Worm (Caenorhabditis elegans) whole organism, midembryonic: ENCODE measurements around the gene Y48A6B.8.

Experiments used
- T22C8.4 ChIP-seq: fragments of 200-800 bp; sonication (Bioruptor generic); IDR thresholded peaks from 2 replicates; pipeline ENCODE4 v1.3.6; 2022; ENCODE audit warnings: missing genetic modification characterization, missing compliant biosample characterization
- cog-1 ChIP-seq: sonication (generic microtip); optimal IDR thresholded peaks from 2 replicates; lab custom pipeline; 2016; ENCODE audit warnings: missing genetic modification characterization, missing compliant biosample characterization
- flt-1 ChIP-seq: fragments of 200-800 bp; sonication (Bioruptor generic); IDR thresholded peaks from 2 replicates; pipeline ENCODE4 v1.3.6; 2022; ENCODE audit warnings: missing genetic modification characterization, missing compliant biosample characterization
- klf-2 ChIP-seq: fragments of 200-800 bp; sonication (Bioruptor generic); conservative IDR thresholded peaks from 2 replicates; pipeline ENCODE4 v1.3.6; 2022; ENCODE audit warnings: missing genetic modification reagents, missing genetic modification characterization, missing compliant biosample characterization
- med-1 ChIP-seq: sonication (generic microtip); optimal IDR thresholded peaks from 2 replicates; lab custom pipeline; 2017; ENCODE audit warnings: missing genetic modification characterization, mild to moderate bottlenecking, missing compliant biosample characterization, antibody characterized with exemption, missing genetic modification reagents; ENCODE audit not compliant: insufficient read depth
- ref-1 ChIP-seq: fragments of 200-800 bp; sonication (Bioruptor generic); conservative IDR thresholded peaks from 2 replicates; pipeline ENCODE4 v1.3.6; 2022; ENCODE audit warnings: missing genetic modification reagents, missing genetic modification characterization, missing compliant biosample characterization
- tab-1 ChIP-seq: fragments of 200-800 bp; sonication (Bioruptor generic); IDR thresholded peaks from 2 replicates; pipeline ENCODE4 v1.3.6; 2022; ENCODE audit warnings: missing genetic modification characterization, missing compliant biosample characterization
- ztf-23 ChIP-seq: fragments of 200-800 bp; sonication (Bioruptor generic); IDR thresholded peaks from 2 replicates; pipeline ENCODE4 v1.3.6; 2022; ENCODE audit warnings: missing genetic modification reagents, missing genetic modification characterization, missing compliant biosample characterization
- ztf-29 ChIP-seq: fragments of 200-800 bp; sonication (Bioruptor generic); IDR thresholded peaks from 2 replicates; pipeline ENCODE4 v1.3.6; 2022; ENCODE audit warnings: missing genetic modification reagents, missing genetic modification characterization, missing compliant biosample characterization

The Y48A6B.8 gene

DNA sequence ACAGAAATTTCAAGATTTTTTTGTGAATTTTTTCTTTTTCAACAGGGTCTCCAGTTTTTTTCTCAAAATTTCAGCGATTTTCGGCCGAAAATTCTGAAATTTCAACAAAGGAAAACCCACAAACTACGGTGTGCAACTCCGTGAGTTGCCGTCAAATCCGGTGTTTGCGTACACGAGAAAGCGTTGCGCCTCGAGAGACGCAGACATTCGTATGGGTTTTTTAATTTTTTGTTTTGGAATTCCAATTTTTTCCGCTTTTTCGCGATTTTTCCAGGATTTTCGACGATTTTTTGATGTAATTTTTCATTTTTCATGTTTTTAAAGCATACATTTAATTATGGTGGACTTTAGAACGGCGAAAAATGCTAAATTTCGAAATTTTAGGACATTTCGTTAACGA lies 6.9 kb upstream of the Y48A6B.8 start:
- peak; percentile 72 for TF ChIP-seq flt-1 (GFP tag; lab: Robert Waterston, UW)
- no peak for TF ChIP-seq klf-2 (GFP tag; lab: Robert Waterston, UW)
- peak; percentile 58; the same call in 1 of the 2 replicates for TF ChIP-seq ztf-23

ce11 chrIII:11032872-11033271 lies 3.6 kb upstream of the Y48A6B.8 start, which contains the start of gene Y48A6B.9:
Gene Y48A6B.9 (plus strand): TSS chrIII:11033172.
- no peak for TF ChIP-seq klf-2 (GFP tag; lab: Robert Waterston, UW)
- no peak for TF ChIP-seq ztf-29 (GFP tag; lab: Robert Waterston, UW)
- TF ChIP-seq flt-1 (GFP tag; lab: Robert Waterston, UW) = no peak
- TF ChIP-seq med-1 (GFP tag; lab: Kevin White, UChicago) = no peak
- TF ChIP-seq ztf-23 = no peak
- no peak for TF ChIP-seq tab-1 (GFP tag; lab: Robert Waterston, UW)
- no peak for TF ChIP-seq T22C8.4
- no peak for TF ChIP-seq cog-1 (tag; lab: Kevin White, UChicago)
- no peak for TF ChIP-seq ref-1 (GFP tag; lab: Robert Waterston, UW)

DNA sequence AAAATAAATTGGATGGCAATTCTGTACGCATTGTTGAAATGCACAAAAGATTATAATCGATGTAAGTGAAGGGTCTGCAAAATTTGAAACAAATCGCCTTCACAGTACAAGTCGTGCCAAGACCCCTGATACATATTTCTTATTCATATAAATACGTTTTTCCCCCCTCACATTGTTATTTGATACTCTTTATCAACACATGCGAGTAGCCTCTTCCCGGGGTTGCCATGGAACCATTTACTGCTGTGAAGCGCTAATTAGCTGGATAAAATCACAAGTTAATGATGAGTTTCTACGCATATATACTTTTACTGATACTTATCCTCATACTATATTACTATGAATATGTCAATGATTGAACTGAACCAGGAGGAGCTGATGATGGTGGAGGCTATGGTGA lies 2.1 kb upstream of the Y48A6B.8 start, which contains the start of gene Y48A6B.14:
Gene Y48A6B.14, plus strand, starts transcription at position 301 of the 400 bp plus-strand sequence.
- TF ChIP-seq T22C8.4 = no peak
- TF ChIP-seq ref-1 (GFP tag; lab: Robert Waterston, UW) = no peak
- no peak for TF ChIP-seq med-1 (GFP tag; lab: Kevin White, UChicago)
- TF ChIP-seq tab-1 (GFP tag; lab: Robert Waterston, UW) = no peak
- no peak for TF ChIP-seq klf-2 (GFP tag; lab: Robert Waterston, UW)
- TF ChIP-seq ztf-23 = no peak
- no peak for TF ChIP-seq ztf-29 (GFP tag; lab: Robert Waterston, UW)
- TF ChIP-seq flt-1 (GFP tag; lab: Robert Waterston, UW) = no peak
- TF ChIP-seq cog-1 (tag; lab: Kevin White, UChicago) = no peak

DNA sequence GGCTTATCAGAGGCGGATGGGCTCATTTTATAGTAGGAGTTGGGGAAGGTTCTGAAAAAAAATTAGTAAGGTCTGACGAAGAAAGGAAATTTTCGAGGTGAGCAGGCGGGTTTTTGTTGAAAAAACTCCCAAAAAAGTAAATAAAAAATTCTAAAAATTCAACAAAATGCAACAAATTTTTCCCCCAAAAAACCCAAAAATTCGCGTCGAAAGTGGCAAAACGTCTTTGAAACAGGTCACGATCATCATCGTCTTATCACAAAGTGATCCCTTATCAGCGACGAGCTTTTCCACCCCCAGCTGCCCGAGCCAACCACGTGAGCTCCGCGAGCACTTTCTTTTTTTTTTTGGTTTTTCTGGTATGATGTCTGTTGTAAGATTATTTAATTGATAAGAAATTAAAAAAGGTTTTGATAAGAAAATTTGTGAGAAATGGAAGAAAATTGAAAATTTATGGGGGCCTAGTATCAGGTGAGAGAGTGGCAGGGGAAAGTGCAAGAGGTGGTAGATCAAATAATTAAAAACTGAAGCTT lies 2.7 kb downstream of the Y48A6B.8 start, which contains the start of gene Y48A6B.7:
Gene Y48A6B.7, minus strand, starts transcription at position 51 of the 533 bp plus-strand sequence.
- TF ChIP-seq klf-2 (GFP tag; lab: Robert Waterston, UW) (no peak), ztf-29 (GFP tag; lab: Robert Waterston, UW) (no peak), flt-1 (GFP tag; lab: Robert Waterston, UW) (no peak), ref-1 (GFP tag; lab: Robert Waterston, UW) (no peak), med-1 (GFP tag; lab: Kevin White, UChicago) (no peak), ztf-23 (no peak), cog-1 (tag; lab: Kevin White, UChicago) (no peak), tab-1 (GFP tag; lab: Robert Waterston, UW) (no peak)

ce11 chrIII:11025138-11025537 lies 4.1 kb downstream of the Y48A6B.8 start:
- TF ChIP-seq ztf-29 (GFP tag; lab: Robert Waterston, UW) (no peak), klf-2 (GFP tag; lab: Robert Waterston, UW) (no peak), ztf-23 (no peak), tab-1 (GFP tag; lab: Robert Waterston, UW) (no peak), T22C8.4 (no peak)

DNA sequence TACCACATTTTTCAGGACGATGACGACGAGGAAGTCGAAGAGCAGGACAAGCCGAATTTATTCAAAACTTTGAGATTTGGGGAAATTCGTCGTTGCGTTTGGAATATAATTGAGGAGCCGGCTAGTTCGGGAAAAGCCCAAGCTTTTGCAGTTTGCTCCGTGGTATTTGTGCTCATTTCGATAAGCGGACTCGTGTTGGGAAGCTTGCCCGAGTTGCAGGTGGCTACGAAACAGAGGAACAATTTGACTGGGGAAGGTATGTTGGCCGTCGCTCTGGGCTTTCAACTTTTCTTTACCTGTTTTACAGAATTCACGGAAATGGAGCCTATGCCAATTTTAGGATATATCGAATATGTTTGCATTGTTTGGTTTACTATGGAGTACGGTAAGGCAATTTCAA lies 7.0 kb downstream of the Y48A6B.8 start:
- TF ChIP-seq med-1 (GFP tag; lab: Kevin White, UChicago) = no peak
- no peak for TF ChIP-seq cog-1 (tag; lab: Kevin White, UChicago)
- no peak for TF ChIP-seq ztf-29 (GFP tag; lab: Robert Waterston, UW)
- no peak for TF ChIP-seq ztf-23
- TF ChIP-seq flt-1 (GFP tag; lab: Robert Waterston, UW) = no peak
- TF ChIP-seq ref-1 (GFP tag; lab: Robert Waterston, UW) = no peak
- no peak for TF ChIP-seq klf-2 (GFP tag; lab: Robert Waterston, UW)
- TF ChIP-seq tab-1 (GFP tag; lab: Robert Waterston, UW) = no peak

ce11 chrIII:11012264-11012663 lies 17.0 kb downstream of the Y48A6B.8 start, which contains the start of gene kvs-4:
Gene kvs-4 (plus strand): TSS chrIII:11012564.
- TF ChIP-seq ztf-23 (no peak), cog-1 (tag; lab: Kevin White, UChicago) (no peak)

DNA sequence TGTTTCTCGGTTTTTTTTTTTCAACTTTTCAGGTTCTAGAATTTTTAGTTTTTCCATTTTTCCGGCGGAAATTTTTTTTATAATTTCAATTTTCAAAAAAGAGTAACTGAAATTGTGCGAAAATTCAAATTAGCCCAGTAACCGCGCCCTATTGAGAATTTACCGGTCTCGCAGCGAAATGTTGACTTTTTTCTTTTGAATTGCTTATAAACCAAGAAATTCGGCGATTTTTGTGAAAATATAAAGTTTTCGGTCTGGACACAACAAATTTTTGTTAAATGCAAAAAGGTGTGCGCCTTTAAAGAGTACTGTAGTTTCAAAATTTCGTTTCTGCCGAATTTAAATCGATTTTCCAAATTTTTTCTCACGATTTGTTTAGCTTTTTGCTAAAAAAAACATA lies 18.6 kb downstream of the Y48A6B.8 start:
- no peak for TF ChIP-seq T22C8.4
- TF ChIP-seq med-1 (GFP tag; lab: Kevin White, UChicago) = no peak
- TF ChIP-seq ref-1 (GFP tag; lab: Robert Waterston, UW) = no peak
- TF ChIP-seq tab-1 (GFP tag; lab: Robert Waterston, UW) = no peak
- no peak for TF ChIP-seq ztf-29 (GFP tag; lab: Robert Waterston, UW)
- TF ChIP-seq flt-1 (GFP tag; lab: Robert Waterston, UW) = no peak
- no peak for TF ChIP-seq klf-2 (GFP tag; lab: Robert Waterston, UW)
- TF ChIP-seq cog-1 (tag; lab: Kevin White, UChicago) = no peak
- no peak for TF ChIP-seq ztf-23

DNA sequence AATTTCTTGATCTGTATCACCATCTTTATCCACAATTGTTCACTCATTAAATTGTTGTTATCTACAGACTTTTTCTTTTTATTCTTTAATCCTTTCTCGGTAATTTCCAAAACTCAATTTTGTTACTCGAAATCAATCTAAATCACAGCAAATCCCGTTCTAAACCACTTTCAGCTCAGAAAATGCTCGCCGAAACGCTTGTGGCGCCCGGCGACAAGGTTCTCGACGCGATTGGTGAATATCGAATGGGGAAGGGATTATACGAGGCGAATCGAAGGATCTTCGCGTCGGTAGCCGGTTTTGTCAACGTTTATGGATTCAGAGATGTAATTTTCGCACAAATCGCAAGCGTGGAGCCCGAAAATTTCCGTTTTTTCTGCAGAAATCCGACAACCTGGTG lies 20.4 kb downstream of the Y48A6B.8 start, which contains the start of gene exos-1:
Gene exos-1, plus strand, starts transcription at position 175 of the 400 bp plus-strand sequence.
- TF ChIP-seq ztf-23 (no peak), ref-1 (GFP tag; lab: Robert Waterston, UW) (no peak), klf-2 (GFP tag; lab: Robert Waterston, UW) (no peak), cog-1 (tag; lab: Kevin White, UChicago) (no peak), flt-1 (GFP tag; lab: Robert Waterston, UW) (no peak), med-1 (GFP tag; lab: Kevin White, UChicago) (no peak)
